Fruit fly (Drosophila melanogaster) whole organism, embryonic: ENCODE measurements around the gene mey.
A peak's percentile ranks its signal among the peaks of the same experiment; 100 is the strongest.

ENCODE experiments used
- Asciz ChIP-seq: fragments of 200-800 bp; sonication (Bioruptor generic); optimal IDR thresholded peaks from 2 replicates; lab custom pipeline; 2017; ENCODE audit warnings: missing biosample characterization, mild to moderate bottlenecking, missing genetic modification characterization, missing genetic modification reagents
- Blimp-1 ChIP-seq: fragments of 200-800 bp; sonication (Bioruptor generic); optimal IDR thresholded peaks from 3 replicates; lab custom pipeline; 2018; ENCODE audit warnings: missing biosample characterization, missing genetic modification characterization, mild to moderate bottlenecking, moderate library complexity, missing genetic modification reagents
- CG1024 ChIP-seq: fragments of 200-800 bp; sonication (Bioruptor generic); IDR thresholded peaks from 2 replicates; pipeline ENCODE4 v1.3.6; 2022; ENCODE audit warnings: missing biosample characterization, missing genetic modification characterization
- CG10267 ChIP-seq: fragments of 200-800 bp; sonication (Bioruptor generic); optimal IDR thresholded peaks from 2 replicates; lab custom pipeline; 2018; ENCODE audit warnings: missing biosample characterization, mild to moderate bottlenecking, missing genetic modification characterization, moderate library complexity
- CG11398 ChIP-seq: fragments of 200-800 bp; sonication (Bioruptor generic); optimal IDR thresholded peaks from 2 replicates; lab custom pipeline; 2016; ENCODE audit warnings: missing biosample characterization, missing genetic modification characterization
- CG11456 ChIP-seq: fragments of 200-800 bp; sonication (Bioruptor generic); IDR thresholded peaks from 3 replicates; pipeline ENCODE4 v1.3.6; 2022; ENCODE audit warnings: missing biosample characterization, missing genetic modification characterization
- CG12769 ChIP-seq: fragments of 200-800 bp; sonication (Bioruptor generic); optimal IDR thresholded peaks from 2 replicates; lab custom pipeline; 2019; ENCODE audit warnings: missing biosample characterization, mild to moderate bottlenecking, missing genetic modification characterization, moderate library complexity
- CG15011 ChIP-seq: fragments of 200-800 bp; sonication (Bioruptor generic); optimal IDR thresholded peaks from 3 replicates; lab custom pipeline; 2018; ENCODE audit warnings: missing biosample characterization, mild to moderate bottlenecking, missing genetic modification characterization
- CG15514 ChIP-seq: fragments of 200-800 bp; sonication (Bioruptor generic); optimal IDR thresholded peaks from 3 replicates; lab custom pipeline; 2017; ENCODE audit warnings: missing biosample characterization, missing genetic modification characterization, mild to moderate bottlenecking, moderate library complexity, missing genetic modification reagents
- CG1603 ChIP-seq: fragments of 200-800 bp; sonication (Bioruptor generic); optimal IDR thresholded peaks from 2 replicates; lab custom pipeline; 2019; ENCODE audit warnings: missing biosample characterization, mild to moderate bottlenecking, missing genetic modification characterization, moderate library complexity
- CG1647 ChIP-seq: fragments of 200-800 bp; sonication (Bioruptor generic); optimal IDR thresholded peaks from 3 replicates; lab custom pipeline; 2016; ENCODE audit warnings: missing biosample characterization, missing genetic modification characterization
- CG17385 ChIP-seq: fragments of 200-800 bp; sonication (Bioruptor generic); optimal IDR thresholded peaks from 3 replicates; lab custom pipeline; 2018; ENCODE audit warnings: missing biosample characterization, mild to moderate bottlenecking, missing genetic modification characterization
- CG2712 ChIP-seq: fragments of 200-800 bp; optimal IDR thresholded peaks from 3 replicates; lab custom pipeline; 2019; ENCODE audit warnings: missing biosample characterization, mild to moderate bottlenecking, missing genetic modification characterization, moderate library complexity
- CG32772 ChIP-seq: fragments of 200-800 bp; sonication (Bioruptor generic); IDR thresholded peaks from 2 replicates; pipeline ENCODE4 v1.3.6; 2022; ENCODE audit warnings: missing biosample characterization, missing genetic modification characterization
- CG6765 ChIP-seq: fragments of 200-800 bp; sonication (Bioruptor generic); optimal IDR thresholded peaks from 3 replicates; lab custom pipeline; 2017; ENCODE audit warnings: missing biosample characterization, mild to moderate bottlenecking, missing genetic modification characterization
- CG7556 ChIP-seq: fragments of 200-800 bp; sonication (Bioruptor generic); optimal IDR thresholded peaks from 2 replicates; lab custom pipeline; 2017; ENCODE audit warnings: missing biosample characterization, mild to moderate bottlenecking, missing genetic modification characterization
- CG7987 ChIP-seq: fragments of 200-800 bp; sonication (Bioruptor generic); optimal IDR thresholded peaks from 2 replicates; lab custom pipeline; 2018; ENCODE audit warnings: missing biosample characterization, mild to moderate bottlenecking, missing genetic modification characterization, moderate library complexity
- E2f2 ChIP-seq: fragments of 200-800 bp; sonication (Bioruptor generic); IDR thresholded peaks from 2 replicates; pipeline ENCODE4 v1.3.6; 2022; ENCODE audit warnings: missing biosample characterization, missing genetic modification characterization
- Ets97D ChIP-seq: fragments of 200-800 bp; sonication (Bioruptor generic); optimal IDR thresholded peaks from 3 replicates; lab custom pipeline; 2016; ENCODE audit warnings: missing biosample characterization, missing genetic modification characterization
- Hr39 ChIP-seq: fragments of >200 bp; optimal IDR thresholded peaks from 2 replicates; lab custom pipeline; 2017
- MESR4 ChIP-seq: fragments of 200-800 bp; sonication (Bioruptor generic); optimal IDR thresholded peaks from 2 replicates; lab custom pipeline; 2018; ENCODE audit warnings: missing biosample characterization, mild to moderate bottlenecking, missing genetic modification characterization, moderate library complexity
- MTF-1 ChIP-seq: fragments of 200-800 bp; sonication (Bioruptor generic); optimal IDR thresholded peaks from 2 replicates; lab custom pipeline; 2018; ENCODE audit warnings: missing biosample characterization, mild to moderate bottlenecking, missing genetic modification characterization, borderline replicate concordance
- NC2β ChIP-seq: fragments of 200-800 bp; sonication (Bioruptor generic); optimal IDR thresholded peaks from 2 replicates; lab custom pipeline; 2016; ENCODE audit warnings: missing biosample characterization, missing genetic modification characterization
- Xbp1 ChIP-seq: fragments of 200-800 bp; sonication (Bioruptor generic); optimal IDR thresholded peaks from 3 replicates; lab custom pipeline; 2016; ENCODE audit warnings: missing biosample characterization, mild to moderate bottlenecking, missing genetic modification characterization
- YL-1 ChIP-seq: fragments of 200-800 bp; sonication (Bioruptor generic); optimal IDR thresholded peaks from 3 replicates; lab custom pipeline; 2017; ENCODE audit warnings: missing biosample characterization, mild to moderate bottlenecking, missing genetic modification characterization
- ap ChIP-seq: fragments of 200-800 bp; sonication (Bioruptor generic); IDR thresholded peaks from 2 replicates; pipeline ENCODE4 v1.3.6; 2022; ENCODE audit warnings: missing biosample characterization, missing genetic modification characterization
- bbx ChIP-seq: fragments of 200-800 bp; sonication (Bioruptor generic); IDR thresholded peaks from 2 replicates; pipeline ENCODE4 v1.3.6; 2022; ENCODE audit warnings: missing biosample characterization, missing genetic modification characterization; ENCODE audit not compliant: partially characterized antibody
- bigmax ChIP-seq: fragments of 200-800 bp; sonication (Bioruptor generic); optimal IDR thresholded peaks from 2 replicates; lab custom pipeline; 2018; ENCODE audit warnings: missing biosample characterization, mild to moderate bottlenecking, missing genetic modification characterization
- bowl ChIP-seq: fragments of 200-800 bp; sonication (Bioruptor generic); IDR thresholded peaks from 2 replicates; pipeline ENCODE4 v1.3.6; 2022; ENCODE audit warnings: missing biosample characterization, missing genetic modification characterization
- btn ChIP-seq: fragments of 200-800 bp; sonication (Bioruptor generic); optimal IDR thresholded peaks from 2 replicates; lab custom pipeline; 2016; ENCODE audit warnings: missing biosample characterization, missing genetic modification characterization
- chn ChIP-seq: fragments of 200-800 bp; sonication (Bioruptor generic); optimal IDR thresholded peaks from 2 replicates; lab custom pipeline; 2016; ENCODE audit warnings: missing biosample characterization, missing genetic modification characterization
- corto ChIP-seq: fragments of 200-800 bp; sonication (Bioruptor generic); optimal IDR thresholded peaks from 2 replicates; lab custom pipeline; 2016; ENCODE audit warnings: missing biosample characterization, mild to moderate bottlenecking, missing genetic modification characterization, moderate library complexity
- dan ChIP-seq: fragments of 200-800 bp; sonication (Bioruptor generic); IDR thresholded peaks from 2 replicates; pipeline ENCODE4 v1.3.6; 2022; ENCODE audit warnings: missing biosample characterization, missing genetic modification characterization
- dmrt99B ChIP-seq: fragments of 200-800 bp; sonication (Bioruptor generic); optimal IDR thresholded peaks from 2 replicates; lab custom pipeline; 2018; ENCODE audit warnings: missing biosample characterization, mild to moderate bottlenecking, missing genetic modification characterization, moderate library complexity
- dpn ChIP-seq, 2 experiments: fragments of 200-800 bp; sonication (Bioruptor generic); optimal IDR thresholded peaks; 3 replicates each; lab custom pipeline; 2016; ENCODE audit warnings: missing biosample characterization in 2 of 2, missing genetic modification characterization in 2 of 2
- grn ChIP-seq: fragments of 200-800 bp; sonication (Bioruptor generic); optimal IDR thresholded peaks from 3 replicates; lab custom pipeline; 2017; ENCODE audit warnings: missing biosample characterization, missing genetic modification characterization
- gro ChIP-seq: fragments of 200-800 bp; sonication (Bioruptor generic); optimal IDR thresholded peaks from 2 replicates; lab custom pipeline; 2016; ENCODE audit warnings: missing biosample characterization, missing genetic modification characterization
- gsb-n ChIP-seq: fragments of 200-800 bp; sonication (Bioruptor generic); optimal IDR thresholded peaks from 3 replicates; lab custom pipeline; 2018; ENCODE audit warnings: missing biosample characterization, mild to moderate bottlenecking, missing genetic modification characterization
- hth ChIP-seq: fragments of >200 bp; optimal IDR thresholded peaks from 2 replicates; lab custom pipeline; 2017; ENCODE audit warnings: inconsistent platforms
- jing ChIP-seq: fragments of 200-800 bp; sonication (Bioruptor generic); optimal IDR thresholded peaks from 2 replicates; lab custom pipeline; 2018; ENCODE audit warnings: missing biosample characterization, mild to moderate bottlenecking, missing genetic modification characterization
- lab ChIP-seq: fragments of 200-800 bp; sonication (Bioruptor generic); optimal IDR thresholded peaks from 3 replicates; lab custom pipeline; 2017; ENCODE audit warnings: missing biosample characterization, missing genetic modification characterization, mild to moderate bottlenecking, moderate library complexity, missing genetic modification reagents
- lov ChIP-seq, 2 experiments: fragments of 200-800 bp in 1 of 2; fragments of >200 bp in 1 of 2; sonication (Bioruptor generic) in 1 of 2; IDR thresholded peaks in 1 of 2; optimal IDR thresholded peaks in 1 of 2; 2 replicates in 1 of 2; 3 replicates in 1 of 2; pipeline versions ENCODE4 v1.3.6 to Lab custom; 2017 to 2022; ENCODE audit warnings: missing biosample characterization in 1 of 2, missing genetic modification characterization in 1 of 2
- maf-S ChIP-seq: fragments of 200-800 bp; sonication (Bioruptor generic); optimal IDR thresholded peaks from 2 replicates; lab custom pipeline; 2016; ENCODE audit warnings: missing biosample characterization, missing genetic modification characterization
- pfk ChIP-seq: fragments of 200-800 bp; sonication (Bioruptor generic); optimal IDR thresholded peaks from 2 replicates; lab custom pipeline; 2018; ENCODE audit warnings: missing biosample characterization, mild to moderate bottlenecking, missing genetic modification characterization, moderate library complexity
- prd ChIP-seq, 3 experiments: fragments of >200 bp in 2 of 3; fragments of 200-800 bp in 1 of 3; sonication (Bioruptor generic) in 1 of 3; optimal IDR thresholded peaks in 2 of 3; IDR thresholded peaks in 1 of 3; 2 replicates in 2 of 3; 3 replicates in 1 of 3; pipeline versions ENCODE4 v1.3.6 to Lab custom; 2017 to 2022; ENCODE audit warnings: missing biosample characterization in 1 of 3, missing genetic modification characterization in 1 of 3
- slou ChIP-seq: fragments of 200-800 bp; sonication (Bioruptor generic); optimal IDR thresholded peaks from 3 replicates; lab custom pipeline; 2016; ENCODE audit warnings: missing biosample characterization, missing genetic modification characterization
- sqz ChIP-seq: fragments of 200-800 bp; sonication (Bioruptor generic); optimal IDR thresholded peaks from 3 replicates; lab custom pipeline; 2018; ENCODE audit warnings: missing biosample characterization, mild to moderate bottlenecking, missing genetic modification characterization
- tll ChIP-seq, 2 experiments: fragments of 200-800 bp in 1 of 2; fragments of >200 bp in 1 of 2; sonication (Bioruptor generic) in 1 of 2; optimal IDR thresholded peaks; 2 replicates each; lab custom pipeline; 2017 to 2019; ENCODE audit warnings: missing biosample characterization in 2 of 2, missing genetic modification characterization in 2 of 2, mild to moderate bottlenecking in 1 of 2, moderate library complexity in 1 of 2
- trh ChIP-seq: fragments of 200-800 bp; sonication (Bioruptor generic); optimal IDR thresholded peaks from 2 replicates; lab custom pipeline; 2016; ENCODE audit warnings: missing biosample characterization, missing genetic modification characterization

Gene mey

DNA sequence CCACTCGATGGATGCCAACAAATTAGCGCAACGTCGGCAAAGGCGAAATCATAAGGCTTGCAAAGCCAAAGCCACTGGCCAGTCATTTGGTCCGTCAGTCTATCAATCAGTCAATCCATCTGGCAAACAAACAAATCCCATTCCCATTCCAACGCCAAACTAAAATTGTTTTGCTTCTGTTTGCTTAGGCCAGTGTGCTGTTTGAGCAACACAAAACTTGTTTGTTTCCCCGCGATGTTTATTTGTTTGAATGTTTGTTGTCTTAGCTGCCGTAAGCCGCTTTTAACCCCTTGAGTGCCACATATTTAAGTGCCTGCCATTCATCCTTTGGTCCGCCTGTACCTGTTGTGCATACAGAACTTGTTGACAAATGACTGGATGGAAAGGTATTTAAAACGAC, 51.9 kb downstream of the mey start (continued):
- TF ChIP-seq hth (lab: Kevin White, UChicago): no peak
- no peak for TF ChIP-seq CG6765 (GFP tag; lab: Kevin White, UChicago)
- TF ChIP-seq corto (GFP tag; lab: Kevin White, UChicago): no peak
- TF ChIP-seq CG1647 (GFP tag; lab: Kevin White, UChicago): no peak
- peak; percentile 12 for TF ChIP-seq maf-S (GFP tag; lab: Kevin White, UChicago)
- TF ChIP-seq dmrt99B (tag; lab: Kevin White, UChicago): peak; percentile 30
- peak; percentile 42 for TF ChIP-seq lab (GFP tag; lab: Kevin White, UChicago)
- peak; percentile 35 for TF ChIP-seq bigmax (GFP tag; lab: Kevin White, UChicago)
- TF ChIP-seq NC2β (GFP tag; lab: Kevin White, UChicago): peak; percentile 66
- peak; percentile 5 for TF ChIP-seq pfk (GFP tag; lab: Kevin White, UChicago)
- TF ChIP-seq CG2712 (tag; lab: Kevin White, UChicago): peak; percentile 79
- peak; percentile 64 for TF ChIP-seq CG15011
- TF ChIP-seq CG32772 (GFP tag; lab: Robert Waterston, UW): no peak
- peak; percentile 68 for TF ChIP-seq YL-1 (GFP tag; lab: Kevin White, UChicago)
- peak; percentile 83 for TF ChIP-seq MTF-1 (GFP tag; lab: Kevin White, UChicago)
- peak; percentile 78 for TF ChIP-seq Asciz (GFP tag; lab: Kevin White, UChicago)
- TF ChIP-seq CG10267 (tag; lab: Kevin White, UChicago): peak; percentile 70
- no peak for TF ChIP-seq ap (GFP tag; lab: Robert Waterston, UW)
- TF ChIP-seq CG1024 (GFP tag; lab: Robert Waterston, UW): peak; percentile 58; the same call in 1 of the 2 replicates
- no peak for TF ChIP-seq bowl (GFP tag; lab: Robert Waterston, UW)
- TF ChIP-seq Blimp-1 (GFP tag; lab: Kevin White, UChicago): peak; percentile 62
- peak; percentile 87 for TF ChIP-seq CG1603 (tag; lab: Kevin White, UChicago)
- no peak for TF ChIP-seq slou (GFP tag; lab: Kevin White, UChicago)
- TF ChIP-seq prd (optimal IDR thresholded peaks at IDR 0.05; lab: Kevin White, UChicago): no peak
- TF ChIP-seq prd (GFP tag; IDR thresholded peaks at IDR 0.05; lab: Robert Waterston, UW): peak; percentile 53; the same call in 2 of the 3 replicates
- peak; percentile 76 for TF ChIP-seq CG11398 (GFP tag; lab: Kevin White, UChicago)
- no peak for TF ChIP-seq lov (optimal IDR thresholded peaks at IDR 0.05; lab: Kevin White, UChicago)
- peak; percentile 78 for TF ChIP-seq lov (GFP tag; IDR thresholded peaks at IDR 0.05; lab: Robert Waterston, UW)
- no peak for TF ChIP-seq MESR4 (GFP tag; lab: Kevin White, UChicago)
- peak; percentile 74 for TF ChIP-seq CG7987
- TF ChIP-seq Ets97D (GFP tag; lab: Kevin White, UChicago): no peak
- TF ChIP-seq CG11456 (GFP tag; lab: Robert Waterston, UW): no peak
- peak; percentile 3 for TF ChIP-seq trh (GFP tag; lab: Kevin White, UChicago)
- TF ChIP-seq E2f2: peak; percentile 30; the same call in 1 of the 2 replicates
- TF ChIP-seq bbx (GFP tag; lab: Robert Waterston, UW): no peak
- TF ChIP-seq dpn (GFP tag; optimal IDR thresholded peaks at IDR 0.05; lab: Kevin White, UChicago): no peak
- TF ChIP-seq CG17385 (GFP tag; lab: Kevin White, UChicago): peak; percentile 21
- TF ChIP-seq btn (GFP tag; lab: Kevin White, UChicago): peak; percentile 36
- no peak for TF ChIP-seq Hr39 (lab: Kevin White, UChicago)
- TF ChIP-seq chn (GFP tag; lab: Kevin White, UChicago): no peak
- TF ChIP-seq grn (GFP tag; lab: Kevin White, UChicago): peak; percentile 59
- TF ChIP-seq CG15514 (GFP tag; lab: Kevin White, UChicago): no peak
- TF ChIP-seq tll (GFP tag; optimal IDR thresholded peaks at IDR 0.05; lab: Kevin White, UChicago): peak in 1 of 2 experiments; percentile 98
- TF ChIP-seq dan (GFP tag; lab: Robert Waterston, UW): no peak
- no peak for TF ChIP-seq jing (GFP tag; lab: Kevin White, UChicago)
- no peak for TF ChIP-seq gro (GFP tag; lab: Kevin White, UChicago)
- TF ChIP-seq CG7556 (GFP tag; lab: Kevin White, UChicago): peak; percentile 53
- peak; percentile 61 for TF ChIP-seq sqz (GFP tag; lab: Kevin White, UChicago)
- TF ChIP-seq Xbp1 (GFP tag; lab: Kevin White, UChicago): no peak
- peak; percentile 85 for TF ChIP-seq gsb-n
- peak; percentile 10 for TF ChIP-seq CG12769 (tag; lab: Kevin White, UChicago)
